Fruit fly (Drosophila melanogaster) ovary, adult (tissue): ENCODE data around the gene CG10638.

ENCODE experiments used
- CG17801 ChIP-seq: fragments of 200-800 bp; optimal IDR thresholded peaks from 2 replicates; lab custom pipeline; 2019; ENCODE audit warnings: missing biosample characterization, mild to moderate bottlenecking, missing genetic modification characterization, moderate library complexity; ENCODE audit not compliant: partially characterized antibody

Gene CG10638

dm6 chr3L:12469684-12470083 is 31.4 kb downstream of the CG10638 start, which contains the start of gene CG32102:
CG32102 (minus strand) TSS chr3L:12469784.
- TF ChIP-seq CG17801 (GFP tag; lab: Kevin White, UChicago) = no peak

- TF ChIP-seq CG17801 (GFP tag; lab: Kevin White, UChicago) = no peak
Measured at dm6 chr3L:12468016-12468415, 33.1 kb downstream of the CG10638 start, which contains the start of gene eyg. eyg (minus strand) TSS chr3L:12468021.

- no peak for TF ChIP-seq CG17801 (GFP tag; lab: Kevin White, UChicago)
Measured at dm6 chr3L:12465229-12465628, 35.9 kb downstream of the CG10638 start.

dm6 chr3L:12463580-12463979 is 37.5 kb downstream of the CG10638 start:
- TF ChIP-seq CG17801 (GFP tag; lab: Kevin White, UChicago) = no peak

dm6 chr3L:12461953-12462352 is 39.2 kb downstream of the CG10638 start:
- no peak for TF ChIP-seq CG17801 (GFP tag; lab: Kevin White, UChicago)

dm6 chr3L:12456916-12457662 is 44.0 kb downstream of the CG10638 start:
- TF ChIP-seq CG17801 (GFP tag; lab: Kevin White, UChicago) = no peak

dm6 chr3L:12455034-12455433 is 46.1 kb downstream of the CG10638 start:
- TF ChIP-seq CG17801 (GFP tag; lab: Kevin White, UChicago) = no peak

- no peak for TF ChIP-seq CG17801 (GFP tag; lab: Kevin White, UChicago)
Measured at dm6 chr3L:12453529-12453928, 47.6 kb downstream of the CG10638 start.
